Worm (Caenorhabditis elegans) whole organism, L3 larva: Measurements from ENCODE around the gene F59A7.12.

Source experiments
- ZK546.5 ChIP-seq: sonication (generic microtip); optimal IDR thresholded peaks from 2 replicates; lab custom pipeline; 2017; ENCODE audit warnings: missing biosample characterization, missing genetic modification characterization
- ama-1 ChIP-seq: fragments of 150-350 bp; optimal IDR thresholded peaks from 2 replicates; lab custom pipeline; 2018
- ceh-16 ChIP-seq: sonication (generic microtip); optimal IDR thresholded peaks from 2 replicates; lab custom pipeline; 2017; ENCODE audit warnings: missing biosample characterization, missing genetic modification characterization
- ceh-82 ChIP-seq: fragments of 150-350 bp; optimal IDR thresholded peaks from 2 replicates; lab custom pipeline; 2014; ENCODE audit warnings: missing biosample characterization, missing genetic modification characterization
- ceh-9 ChIP-seq: sonication (generic microtip); optimal IDR thresholded peaks from 2 replicates; lab custom pipeline; 2018; ENCODE audit warnings: missing biosample characterization, missing genetic modification characterization
- egl-27 ChIP-seq: sonication (generic microtip); optimal IDR thresholded peaks from 4 replicates; lab custom pipeline; 2017; ENCODE audit warnings: missing biosample characterization, missing genetic modification reagents, missing genetic modification characterization
- egl-5 ChIP-seq: fragments of 150-350 bp; optimal IDR thresholded peaks from 2 replicates; lab custom pipeline; 2017; ENCODE audit warnings: missing biosample characterization, missing genetic modification reagents, missing genetic modification characterization, inconsistent platforms
- elt-2 ChIP-seq: sonication (generic microtip); optimal IDR thresholded peaks from 2 replicates; lab custom pipeline; 2016; ENCODE audit warnings: missing genetic modification reagents, mild to moderate bottlenecking, missing genetic modification characterization, missing compliant biosample characterization
- fkh-10 ChIP-seq: sonication (generic microtip); optimal IDR thresholded peaks from 2 replicates; lab custom pipeline; 2017; ENCODE audit warnings: missing biosample characterization, missing genetic modification reagents, missing genetic modification characterization
- fkh-2 ChIP-seq: fragments of 150-350 bp; optimal IDR thresholded peaks from 2 replicates; lab custom pipeline; 2014; ENCODE audit warnings: missing biosample characterization, missing genetic modification reagents, missing genetic modification characterization
- fos-1 ChIP-seq: fragments of 150-350 bp; optimal IDR thresholded peaks from 2 replicates; lab custom pipeline; 2014; ENCODE audit warnings: missing biosample characterization, missing genetic modification characterization
- jun-1 ChIP-seq: fragments of 150-350 bp; optimal IDR thresholded peaks from 2 replicates; lab custom pipeline; 2014; ENCODE audit warnings: missing biosample characterization, missing genetic modification reagents, missing genetic modification characterization
- lin-15B ChIP-seq: fragments of 150-350 bp; optimal IDR thresholded peaks from 2 replicates; lab custom pipeline; 2014; ENCODE audit warnings: missing biosample characterization, missing genetic modification characterization
- lin-39 ChIP-seq: fragments of 150-350 bp; optimal IDR thresholded peaks from 2 replicates; lab custom pipeline; 2018; ENCODE audit warnings: missing biosample characterization, missing genetic modification reagents, missing genetic modification characterization
- lsy-12 ChIP-seq: sonication (generic microtip); optimal IDR thresholded peaks from 2 replicates; lab custom pipeline; 2016; ENCODE audit warnings: mild to moderate bottlenecking, missing genetic modification characterization, missing compliant biosample characterization
- mml-1 ChIP-seq: fragments of 150-350 bp; sonication (generic microtip); optimal IDR thresholded peaks from 3 replicates; lab custom pipeline; 2014; ENCODE audit warnings: missing biosample characterization, missing genetic modification characterization
- nfya-1 ChIP-seq: sonication (generic microtip); optimal IDR thresholded peaks from 2 replicates; lab custom pipeline; 2017; ENCODE audit warnings: missing genetic modification characterization, mild to moderate bottlenecking, missing compliant biosample characterization, antibody characterized with exemption, moderate library complexity; ENCODE audit not compliant: insufficient read depth
- nhr-76 ChIP-seq: fragments of 150-350 bp; sonication (generic microtip); optimal IDR thresholded peaks from 5 replicates; lab custom pipeline; 2014; ENCODE audit warnings: missing biosample characterization, missing genetic modification characterization
- pha-4 ChIP-seq: fragments of 150-350 bp; optimal IDR thresholded peaks from 2 replicates; lab custom pipeline; 2014; ENCODE audit warnings: missing biosample characterization, missing genetic modification reagents, missing genetic modification characterization
- sea-2 ChIP-seq: fragments of 150-350 bp; sonication (generic microtip); optimal IDR thresholded peaks from 4 replicates; lab custom pipeline; 2014; ENCODE audit warnings: missing biosample characterization, missing genetic modification reagents, missing genetic modification characterization
- tbx-2 ChIP-seq: sonication (generic microtip); optimal IDR thresholded peaks from 2 replicates; lab custom pipeline; 2016; ENCODE audit warnings: mild to moderate bottlenecking, missing genetic modification characterization, missing compliant biosample characterization
- unc-39 ChIP-seq: sonication (generic microtip); optimal IDR thresholded peaks from 4 replicates; lab custom pipeline; 2017; ENCODE audit warnings: missing biosample characterization, missing genetic modification characterization
- unc-62 ChIP-seq: fragments of 150-350 bp; sonication (generic microtip); optimal IDR thresholded peaks from 4 replicates; lab custom pipeline; 2014; ENCODE audit warnings: missing biosample characterization, missing genetic modification reagents, missing genetic modification characterization
- zag-1 ChIP-seq: fragments of 150-350 bp; optimal IDR thresholded peaks from 2 replicates; lab custom pipeline; 2014; ENCODE audit warnings: missing biosample characterization, missing genetic modification characterization
- ztf-4 ChIP-seq: fragments of 150-350 bp; optimal IDR thresholded peaks from 2 replicates; lab custom pipeline; 2014; ENCODE audit warnings: missing biosample characterization, missing genetic modification characterization

Gene F59A7.12

DNA sequence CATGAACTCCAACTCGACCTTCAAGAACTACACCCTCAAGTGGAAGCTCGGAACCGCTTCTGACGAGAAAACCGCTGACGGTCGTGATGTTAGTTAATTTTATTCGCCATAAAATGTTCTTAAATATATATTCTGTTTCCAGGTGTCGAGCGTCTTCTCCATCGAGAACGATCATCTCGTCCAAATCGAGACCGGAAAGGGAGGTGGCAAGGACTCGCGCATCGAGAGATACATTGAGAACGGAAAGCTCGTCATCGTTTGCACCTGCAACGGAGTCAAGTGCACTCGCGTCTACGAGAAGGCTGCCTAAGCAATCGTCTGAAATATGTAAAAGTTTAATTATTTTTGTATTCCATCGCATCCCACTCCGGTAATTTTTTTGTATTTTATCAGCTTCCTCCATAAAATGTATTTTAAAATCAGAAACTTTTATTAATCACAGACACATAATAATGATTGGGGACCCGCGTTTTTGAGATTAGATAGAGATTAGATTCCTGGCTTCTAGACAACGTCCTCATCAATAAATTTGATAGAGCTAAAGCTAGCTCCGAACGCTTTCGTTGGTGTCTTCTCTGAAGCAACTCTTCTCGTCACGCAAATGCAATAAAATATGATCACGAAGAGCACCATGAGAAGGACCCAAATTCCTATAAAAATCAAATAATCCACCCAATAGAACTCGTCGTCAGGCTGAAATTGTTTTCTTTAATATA lies 38.9 kb downstream of the F59A7.12 start:
- TF ChIP-seq fkh-10 (GFP tag; lab: Kevin White, UChicago) (no peak), nfya-1 (tag; lab: Kevin White, UChicago) (no peak), unc-39 (no peak), fkh-2 (no peak), ama-1 (peak; percentile 21), egl-5 (no peak)

DNA sequence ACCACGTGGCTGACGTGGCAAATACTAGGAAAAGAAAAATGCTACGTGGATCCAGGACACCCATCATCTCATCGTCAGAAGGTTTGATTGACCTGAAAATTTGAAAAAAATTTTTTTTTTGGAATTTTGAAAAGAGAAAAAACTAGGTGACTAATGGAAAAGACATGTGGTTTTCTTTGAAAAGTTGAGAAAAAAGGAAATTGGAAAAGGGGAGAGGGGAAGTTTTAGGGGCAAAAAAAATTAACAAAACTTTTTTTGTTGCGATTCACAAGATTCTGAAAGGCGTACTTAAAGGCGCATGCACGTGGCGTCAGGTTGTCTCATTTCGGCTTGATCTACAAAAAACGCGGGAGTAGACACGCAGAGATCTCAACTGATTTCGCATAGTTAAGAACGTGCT lies 42.8 kb downstream of the F59A7.12 start, which contains the start of gene Y40B10A.9:
Gene Y40B10A.9 (minus strand): TSS at position 101 of the 400 bp plus-strand sequence.
- TF ChIP-seq egl-27 (tag; lab: Kevin White, UChicago) (no peak), nhr-76 (tag; lab: Kevin White, UChicago) (no peak), elt-2 (tag; lab: Kevin White, UChicago) (no peak), sea-2 (no peak), fos-1 (tag; lab: Kevin White, UChicago) (no peak), ceh-9 (tag; lab: Kevin White, UChicago) (no peak), ZK546.5 (tag; lab: Kevin White, UChicago) (no peak), mml-1 (tag; lab: Kevin White, UChicago) (no peak), lsy-12 (tag; lab: Kevin White, UChicago) (no peak), pha-4 (tag; lab: Kevin White, UChicago) (no peak), jun-1 (tag; lab: Kevin White, UChicago) (no peak), ceh-16 (tag; lab: Kevin White, UChicago) (no peak), ama-1 (no peak), ceh-82 (no peak), nfya-1 (tag; lab: Kevin White, UChicago) (no peak), tbx-2 (tag; lab: Kevin White, UChicago) (no peak), unc-62 (no peak), lin-15B (no peak), zag-1 (tag; lab: Kevin White, UChicago) (no peak)

ce11 chrV:2076043-2076442 lies 46.1 kb downstream of the F59A7.12 start:
- TF ChIP-seq lin-39 (tag; lab: Kevin White, UChicago) (peak; percentile 53), nfya-1 (tag; lab: Kevin White, UChicago) (no peak), fos-1 (tag; lab: Kevin White, UChicago) (no peak), tbx-2 (tag; lab: Kevin White, UChicago) (no peak), ztf-4 (no peak)
- TF ChIP-seq, all 47 proteins: peak for 1
